Worm (Caenorhabditis elegans) whole organism, L3 larva: ENCODE results near the gene M03B6.3.

Source experiments
- aly-2 ChIP-seq: fragments of 150-350 bp; optimal IDR thresholded peaks from 2 replicates; lab custom pipeline; 2014; ENCODE audit warnings: missing biosample characterization, missing genetic modification characterization
- egl-5 ChIP-seq: fragments of 150-350 bp; optimal IDR thresholded peaks from 2 replicates; lab custom pipeline; 2017; ENCODE audit warnings: missing biosample characterization, missing genetic modification reagents, missing genetic modification characterization, inconsistent platforms

- TF ChIP-seq aly-2 = no peak
- no peak for TF ChIP-seq egl-5 (tag; lab: Kevin White, UChicago)
These were observed 18.5 kb upstream of the M03B6.3 start, which contains the start of gene hlb-1 for ce11 chrX:13882639-13883038.
